Worm (Caenorhabditis elegans) whole organism, late embryonic: ENCODE results near the gene C06C3.7.

Experiments used
- C08G9.2 ChIP-seq: sonication (generic microtip); optimal IDR thresholded peaks from 2 replicates; lab custom pipeline; 2016; ENCODE audit warnings: mild to moderate bottlenecking, missing genetic modification characterization, moderate library complexity, missing compliant biosample characterization
- C38D4.7 ChIP-seq: fragments of 200-800 bp; sonication (Bioruptor generic); optimal IDR thresholded peaks from 2 replicates; lab custom pipeline; 2018; ENCODE audit warnings: mild to moderate bottlenecking, missing genetic modification characterization, moderate library complexity, missing compliant biosample characterization
- F13H6.1 ChIP-seq: sonication (generic microtip); optimal IDR thresholded peaks from 2 replicates; lab custom pipeline; 2016; ENCODE audit warnings: missing genetic modification characterization, missing compliant biosample characterization
- K09A11.1 ChIP-seq: sonication (generic microtip); optimal IDR thresholded peaks from 2 replicates; lab custom pipeline; 2017; ENCODE audit warnings: antibody characterized with exemption, mild to moderate bottlenecking, missing genetic modification characterization, missing compliant biosample characterization; ENCODE audit not compliant: insufficient read depth
- Y22D7AL.16 ChIP-seq: sonication (generic microtip); optimal IDR thresholded peaks from 2 replicates; lab custom pipeline; 2016; ENCODE audit warnings: missing genetic modification characterization, missing compliant biosample characterization
- ceh-14 ChIP-seq: sonication (generic microtip); optimal IDR thresholded peaks from 2 replicates; lab custom pipeline; 2016; ENCODE audit warnings: missing genotype, missing genetic modification characterization, missing compliant biosample characterization
- ceh-18 ChIP-seq: sonication (generic microtip); optimal IDR thresholded peaks from 2 replicates; lab custom pipeline; 2016; ENCODE audit warnings: missing genetic modification characterization, missing compliant biosample characterization
- ceh-2 ChIP-seq: sonication (generic microtip); optimal IDR thresholded peaks from 2 replicates; lab custom pipeline; 2016; ENCODE audit warnings: missing genotype, missing genetic modification characterization, missing compliant biosample characterization
- ceh-24 ChIP-seq: sonication (generic microtip); optimal IDR thresholded peaks from 2 replicates; lab custom pipeline; 2016; ENCODE audit warnings: mild to moderate bottlenecking, missing genetic modification characterization, missing compliant biosample characterization
- ceh-34 ChIP-seq: sonication (generic microtip); optimal IDR thresholded peaks from 2 replicates; lab custom pipeline; 2016; ENCODE audit warnings: mild to moderate bottlenecking, missing genetic modification characterization, missing compliant biosample characterization
- ceh-9 ChIP-seq: sonication (generic microtip); optimal IDR thresholded peaks from 2 replicates; lab custom pipeline; 2016; ENCODE audit warnings: mild to moderate bottlenecking, missing genetic modification characterization, inconsistent platforms, missing compliant biosample characterization
- dmd-4 ChIP-seq: sonication (generic microtip); optimal IDR thresholded peaks from 2 replicates; lab custom pipeline; 2016; ENCODE audit warnings: borderline replicate concordance, missing genetic modification characterization, missing compliant biosample characterization
- dve-1 ChIP-seq: sonication (generic microtip); optimal IDR thresholded peaks from 2 replicates; lab custom pipeline; 2017; ENCODE audit warnings: antibody characterized with exemption, mild to moderate bottlenecking, missing genetic modification characterization, missing compliant biosample characterization
- ets-4 ChIP-seq: sonication (generic microtip); optimal IDR thresholded peaks from 2 replicates; lab custom pipeline; 2016; ENCODE audit warnings: missing genetic modification characterization, missing compliant biosample characterization
- fkh-6 ChIP-seq: sonication (generic microtip); optimal IDR thresholded peaks from 2 replicates; lab custom pipeline; 2016; ENCODE audit warnings: missing genetic modification characterization, missing compliant biosample characterization
- gmeb-2 ChIP-seq: sonication (generic microtip); optimal IDR thresholded peaks from 2 replicates; lab custom pipeline; 2016; ENCODE audit warnings: missing genetic modification characterization, inconsistent platforms, missing compliant biosample characterization
- hlh-13 ChIP-seq: fragments of 200-800 bp; sonication (Bioruptor generic); optimal IDR thresholded peaks from 2 replicates; lab custom pipeline; 2018; ENCODE audit warnings: mild to moderate bottlenecking, missing genetic modification characterization, missing compliant biosample characterization
- hlh-15 ChIP-seq: sonication (generic microtip); optimal IDR thresholded peaks from 2 replicates; lab custom pipeline; 2016; ENCODE audit warnings: missing genetic modification characterization, missing compliant biosample characterization
- hlh-8 ChIP-seq: sonication (generic microtip); optimal IDR thresholded peaks from 2 replicates; lab custom pipeline; 2016; ENCODE audit warnings: missing genotype, missing genetic modification characterization, missing compliant biosample characterization
- lim-6 ChIP-seq: sonication (generic microtip); optimal IDR thresholded peaks from 2 replicates; lab custom pipeline; 2016; ENCODE audit warnings: missing genetic modification characterization, missing compliant biosample characterization
- lin-11 ChIP-seq: fragments of 200-800 bp; sonication (Bioruptor generic); optimal IDR thresholded peaks from 2 replicates; lab custom pipeline; 2018; ENCODE audit warnings: mild to moderate bottlenecking, missing genetic modification characterization, missing compliant biosample characterization
- nfya-1 ChIP-seq: sonication (generic microtip); optimal IDR thresholded peaks from 2 replicates; lab custom pipeline; 2017; ENCODE audit warnings: missing genetic modification characterization, mild to moderate bottlenecking, missing compliant biosample characterization, antibody characterized with exemption, moderate library complexity
- nhr-11 ChIP-seq: fragments of 150-350 bp; optimal IDR thresholded peaks from 2 replicates; lab custom pipeline; 2014; ENCODE audit warnings: missing biosample characterization, missing genetic modification characterization
- nhr-232 ChIP-seq: sonication (generic microtip); optimal IDR thresholded peaks from 2 replicates; lab custom pipeline; 2016; ENCODE audit warnings: missing genetic modification characterization, missing compliant biosample characterization
- npax-4 ChIP-seq: sonication (generic microtip); optimal IDR thresholded peaks from 2 replicates; lab custom pipeline; 2016; ENCODE audit warnings: missing genetic modification characterization, missing compliant biosample characterization
- pax-1 ChIP-seq: fragments of 150-350 bp; optimal IDR thresholded peaks from 2 replicates; lab custom pipeline; 2014; ENCODE audit warnings: missing biosample characterization, missing genetic modification characterization
- pha-4 ChIP-seq: fragments of 150-350 bp; optimal IDR thresholded peaks from 2 replicates; lab custom pipeline; 2018; ENCODE audit warnings: missing biosample characterization, missing genetic modification reagents, missing genetic modification characterization
- ref-2 ChIP-seq: sonication (generic microtip); optimal IDR thresholded peaks from 2 replicates; lab custom pipeline; 2016; ENCODE audit warnings: missing genetic modification characterization, missing compliant biosample characterization
- rnt-1 ChIP-seq: sonication (generic microtip); optimal IDR thresholded peaks from 2 replicates; lab custom pipeline; 2016; ENCODE audit warnings: missing genetic modification characterization, missing compliant biosample characterization
- sox-2 ChIP-seq: fragments of 200-800 bp; sonication (Bioruptor generic); IDR thresholded peaks from 2 replicates; pipeline ENCODE4 v1.3.6; 2022; ENCODE audit warnings: missing genetic modification reagents, missing genetic modification characterization, missing compliant biosample characterization
- syd-9 ChIP-seq: sonication (generic microtip); optimal IDR thresholded peaks from 2 replicates; lab custom pipeline; 2016; ENCODE audit warnings: mild to moderate bottlenecking, missing genetic modification characterization, moderate library complexity, missing compliant biosample characterization
- tbx-7 ChIP-seq: sonication (generic microtip); optimal IDR thresholded peaks from 2 replicates; lab custom pipeline; 2016; ENCODE audit warnings: missing genotype, missing genetic modification characterization, missing compliant biosample characterization
- unc-3 ChIP-seq, 2 experiments: fragments of 200-800 bp in 1 of 2; sonication (Bioruptor generic) in 1 of 2; sonication (generic microtip) in 1 of 2; conservative IDR thresholded peaks in 1 of 2; optimal IDR thresholded peaks in 1 of 2; 2 replicates each; pipeline versions ENCODE4 v1.3.6 to Lab custom; 2016 to 2022; ENCODE audit warnings: missing compliant biosample characterization in 2 of 2, missing genetic modification characterization in 2 of 2, missing genetic modification reagents in 1 of 2
- unc-86 ChIP-seq: sonication (generic microtip); optimal IDR thresholded peaks from 2 replicates; lab custom pipeline; 2016; ENCODE audit warnings: missing genetic modification characterization, missing compliant biosample characterization

Gene C06C3.7

DNA sequence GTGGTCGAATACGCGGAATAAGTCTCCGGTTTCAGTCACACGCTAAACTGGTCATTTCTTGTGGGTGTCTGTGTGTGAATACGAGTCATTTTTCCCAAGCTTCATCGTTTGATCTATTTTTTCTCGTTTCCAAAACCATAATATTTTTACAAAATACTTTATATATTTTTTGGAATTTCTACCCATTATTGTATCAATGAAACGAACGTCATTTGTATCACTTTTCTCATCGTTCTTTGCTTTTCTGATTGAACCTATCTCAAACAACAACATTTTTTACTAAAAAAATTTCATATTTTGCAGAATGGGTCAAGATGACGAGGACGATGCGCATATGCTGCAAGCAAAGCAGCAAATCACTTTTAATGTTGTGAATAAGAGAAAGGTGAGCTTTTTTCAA is 27.1 kb upstream of the C06C3.7 start, which contains the start of gene mel-11 (continued):
- TF ChIP-seq ets-4 (tag; lab: Kevin White, UChicago) (no peak), npax-4 (no peak)
- TF ChIP-seq, all 69 proteins: peak for 0

DNA sequence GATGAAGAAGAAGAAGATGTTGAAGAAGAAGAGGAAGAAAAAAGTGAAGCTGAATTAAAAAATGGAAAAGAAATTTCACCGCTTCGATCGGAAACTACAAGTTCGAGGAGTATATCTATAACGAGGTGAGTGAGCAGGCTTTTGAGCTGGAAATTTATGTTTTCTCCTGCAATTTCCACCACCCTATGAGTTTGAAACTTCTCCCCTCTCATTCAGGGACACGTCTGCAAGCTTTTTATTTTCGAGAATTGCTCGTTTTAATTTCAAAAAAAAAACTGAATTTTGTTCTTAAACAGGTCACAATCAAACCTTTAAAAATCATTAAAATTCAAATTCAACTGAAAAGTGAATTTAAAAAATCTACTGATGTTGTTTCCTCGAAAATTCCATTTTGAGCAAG is 23.1 kb upstream of the C06C3.7 start:
- TF ChIP-seq nfya-1 (tag; lab: Kevin White, UChicago) (no peak), ets-4 (tag; lab: Kevin White, UChicago) (no peak), fkh-6 (no peak), syd-9 (tag; lab: Kevin White, UChicago) (no peak), ceh-9 (tag; lab: Kevin White, UChicago) (no peak), tbx-7 (tag; lab: Kevin White, UChicago) (no peak)
- TF ChIP-seq, all 69 proteins: peak for 0

DNA sequence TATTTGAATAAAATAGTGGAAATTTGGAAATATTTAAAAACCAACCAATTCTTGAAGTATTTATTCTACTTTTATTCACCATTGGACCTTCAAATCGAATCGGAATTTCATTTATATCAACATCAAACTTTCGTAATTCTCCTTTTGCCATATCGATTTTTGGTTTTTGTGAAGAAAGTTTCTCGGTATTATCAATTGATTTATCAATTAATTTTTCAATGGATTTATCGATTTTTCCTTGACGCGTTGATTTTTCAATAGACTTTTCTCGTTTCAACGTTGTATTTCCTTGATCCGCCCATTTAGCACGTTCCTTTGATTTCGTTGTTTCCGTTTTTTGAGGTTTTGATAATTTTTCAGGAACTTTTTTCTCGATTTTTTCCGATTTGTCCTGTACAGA is 15.9 kb upstream of the C06C3.7 start:
- TF ChIP-seq ceh-34 (tag; lab: Kevin White, UChicago) (no peak), F13H6.1 (no peak), hlh-8 (no peak), unc-86 (tag; lab: Kevin White, UChicago) (no peak), ceh-24 (tag; lab: Kevin White, UChicago) (no peak), C08G9.2 (tag; lab: Kevin White, UChicago) (no peak), unc-3 (GFP tag; conservative IDR thresholded peaks at IDR 0.05; lab: Robert Waterston, UW) (no peak), unc-3 (tag; optimal IDR thresholded peaks at IDR 0.05; lab: Kevin White, UChicago) (no peak), Y22D7AL.16 (tag; lab: Kevin White, UChicago) (no peak), ceh-14 (tag; lab: Kevin White, UChicago) (no peak)
- TF ChIP-seq, all 69 proteins: peak for 0

DNA sequence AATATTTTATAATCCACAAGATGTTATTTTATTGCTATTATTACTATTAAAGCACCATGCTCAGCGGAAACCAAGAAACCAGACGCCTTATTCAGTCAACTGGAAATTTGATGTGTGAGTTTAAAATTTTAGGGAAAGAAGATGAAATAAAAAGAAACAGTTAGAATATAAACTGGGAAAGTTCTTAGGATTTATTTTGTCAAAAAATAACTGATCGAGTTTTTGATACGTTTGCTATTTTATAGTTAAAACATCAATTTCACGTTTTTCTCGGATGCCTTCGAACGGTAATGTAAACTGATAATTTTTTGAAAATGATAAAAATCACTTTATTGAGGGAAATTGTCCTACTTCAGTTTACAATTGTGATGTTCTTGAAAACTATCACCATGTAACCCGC is 12.9 kb upstream of the C06C3.7 start, which contains the start of gene C06C3.3:
Gene C06C3.3 (minus strand): TSS at position 101 of the 400 bp plus-strand sequence.
- TF ChIP-seq sox-2 (GFP tag; lab: Robert Waterston, UW) (no peak), C38D4.7 (GFP tag; lab: Kevin White, UChicago) (no peak), dmd-4 (tag; lab: Kevin White, UChicago) (no peak), dve-1 (no peak), ceh-34 (tag; lab: Kevin White, UChicago) (no peak), Y22D7AL.16 (tag; lab: Kevin White, UChicago) (no peak), hlh-13 (no peak), tbx-7 (tag; lab: Kevin White, UChicago) (no peak), nfya-1 (tag; lab: Kevin White, UChicago) (no peak), ref-2 (tag; lab: Kevin White, UChicago) (no peak), ceh-2 (tag; lab: Kevin White, UChicago) (no peak), ets-4 (tag; lab: Kevin White, UChicago) (no peak), nhr-11 (tag; lab: Kevin White, UChicago) (no peak), hlh-15 (tag; lab: Kevin White, UChicago) (no peak), npax-4 (no peak), K09A11.1 (tag; lab: Kevin White, UChicago) (no peak), lin-11 (tag; lab: Kevin White, UChicago) (no peak), pax-1 (no peak)
- TF ChIP-seq, all 69 proteins: peak for 0

DNA sequence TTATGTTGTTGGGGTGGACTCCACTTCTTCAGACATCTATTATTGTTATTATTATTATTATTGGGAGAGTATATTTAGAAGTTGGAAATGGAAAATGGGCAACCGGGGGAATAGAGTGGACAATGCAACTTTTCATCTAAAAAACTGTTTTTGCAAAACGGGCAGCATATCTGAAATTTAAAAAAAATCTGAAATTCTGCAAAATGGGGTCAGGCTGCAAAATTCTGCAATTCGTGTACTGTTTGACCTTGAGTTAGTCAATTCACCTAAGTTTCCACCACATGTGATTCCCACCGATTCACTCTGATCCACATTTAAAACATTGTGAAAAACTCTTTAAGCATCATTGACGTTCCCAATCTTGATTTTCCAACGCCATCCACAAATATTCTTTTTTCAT is 12.3 kb upstream of the C06C3.7 start, which contains the start of gene C06C3.4:
Gene C06C3.4 (plus strand): TSS at position 301 of the 400 bp plus-strand sequence.
- TF ChIP-seq gmeb-2 (tag; lab: Kevin White, UChicago) (no peak), ceh-18 (no peak), rnt-1 (tag; lab: Kevin White, UChicago) (no peak), nhr-11 (tag; lab: Kevin White, UChicago) (no peak), ref-2 (tag; lab: Kevin White, UChicago) (no peak), pha-4 (tag; lab: Kevin White, UChicago) (no peak), ceh-24 (tag; lab: Kevin White, UChicago) (no peak), nhr-232 (tag; lab: Kevin White, UChicago) (no peak), ceh-2 (tag; lab: Kevin White, UChicago) (no peak), lim-6 (no peak)
- TF ChIP-seq, all 69 proteins: peak for 0
